Worm (Caenorhabditis elegans) whole organism, young adult: ENCODE data around the gene F26A10.2.

Experiments
- F55B11.4 ChIP-seq: sonication (generic microtip); optimal IDR thresholded peaks from 2 replicates; lab custom pipeline; 2016; ENCODE audit warnings: missing compliant biosample characterization, missing genetic modification characterization, borderline replicate concordance; ENCODE audit not compliant: insufficient read depth
- Y56A3A.18 ChIP-seq: fragments of 200-800 bp; sonication (Bioruptor generic); IDR thresholded peaks from 2 replicates; pipeline ENCODE4 v1.3.6; 2022; ENCODE audit warnings: missing genetic modification reagents, missing genetic modification characterization, missing compliant biosample characterization
- atf-7 ChIP-seq: sonication (generic microtip); optimal IDR thresholded peaks from 2 replicates; lab custom pipeline; 2017; ENCODE audit warnings: mild to moderate bottlenecking, missing genetic modification characterization, missing compliant biosample characterization
- dpl-1 ChIP-seq: fragments of 150-350 bp; optimal IDR thresholded peaks from 2 replicates; lab custom pipeline; 2014; ENCODE audit warnings: missing biosample characterization, missing genetic modification reagents, missing genetic modification characterization
- unc-62 ChIP-seq: fragments of 150-350 bp; optimal IDR thresholded peaks from 2 replicates; lab custom pipeline; 2014; ENCODE audit warnings: missing biosample characterization, missing genetic modification reagents, missing genetic modification characterization
- zfh-2 ChIP-seq: fragments of 200-800 bp; sonication (Bioruptor generic); conservative IDR thresholded peaks from 2 replicates; pipeline ENCODE4 v1.3.6; 2022; ENCODE audit warnings: missing genetic modification reagents, missing genetic modification characterization, missing compliant biosample characterization

- TF ChIP-seq Y56A3A.18 = no peak
- no peak for TF ChIP-seq F55B11.4 (tag; lab: Kevin White, UChicago)
- no peak for TF ChIP-seq dpl-1 (GFP tag; lab: Kevin White, UChicago)
- no peak for TF ChIP-seq unc-62 (GFP tag; lab: Kevin White, UChicago)
- no peak for TF ChIP-seq zfh-2 (GFP tag; lab: Robert Waterston, UW)
- no peak for TF ChIP-seq atf-7 (tag; lab: Kevin White, UChicago)
Observed at ce11 chrX:7587741-7588235, 57.4 kb downstream of the F26A10.2 start.
